Fruit fly (Drosophila melanogaster): Measurements from ENCODE around the gene Pex3.
A peak's percentile ranks its signal among the peaks of the same experiment; 100 is the strongest.

DNA sequence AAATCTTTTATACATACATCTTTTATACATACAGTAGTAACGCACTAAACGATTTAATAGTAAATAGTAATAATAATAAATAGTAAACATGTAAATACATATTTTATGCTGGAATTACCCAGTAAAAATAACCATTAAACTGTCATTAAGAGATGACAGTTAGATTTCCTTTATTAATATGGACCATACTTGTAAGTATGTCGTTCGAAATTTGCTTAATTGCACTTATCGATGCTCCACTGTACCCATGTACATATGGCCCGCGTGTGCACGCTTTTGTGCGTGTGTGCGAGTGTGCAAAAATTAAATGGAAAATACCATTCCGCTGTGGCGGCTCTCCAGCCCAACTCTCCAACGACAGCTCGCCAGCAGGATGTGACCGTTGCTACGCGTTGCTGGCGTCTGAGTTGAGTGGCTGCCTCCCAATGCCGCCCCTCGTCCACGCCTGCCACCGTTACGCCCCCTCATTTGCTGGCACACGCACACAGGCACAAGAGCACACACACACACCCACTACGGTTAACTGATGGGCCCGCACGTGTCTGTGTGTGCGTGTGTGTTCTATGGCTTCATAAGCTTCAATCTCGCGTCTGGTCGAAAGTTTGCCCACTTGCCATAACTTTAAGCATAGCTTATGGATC, 41.4 kb upstream of the Pex3 start:
- TF ChIP-seq toe (GFP tag; optimal IDR thresholded peaks at IDR 0.05) (no peak), pad (GFP tag; optimal IDR thresholded peaks at IDR 0.05) (peak; percentile 56), cic (GFP tag; optimal IDR thresholded peaks at IDR 0.05) (no peak), Clk (GFP tag; optimal IDR thresholded peaks at IDR 0.05) (no peak), tj (GFP tag; optimal IDR thresholded peaks at IDR 0.05) (no peak), CG14711 (tag; optimal IDR thresholded peaks at IDR 0.05) (no peak), CG1620 (GFP tag; optimal IDR thresholded peaks at IDR 0.05) (no peak), kay (GFP tag; ENCODE audit: borderline replicate concordance) (no peak), Hr96 (GFP tag; optimal IDR thresholded peaks at IDR 0.05) (no peak), CG12768 (GFP tag; optimal IDR thresholded peaks at IDR 0.05) (no peak), CG7045 (GFP tag; optimal IDR thresholded peaks at IDR 0.05) (no peak), cnc (optimal IDR thresholded peaks at IDR 0.05) (no peak), CG7101 (tag; optimal IDR thresholded peaks at IDR 0.05) (no peak)
